Fruit fly (Drosophila melanogaster): ENCODE measurements around the gene CG1582.

The CG1582 gene

dm6 chrX:10865580-10866331 lies 33.3 kb downstream of the CG1582 start (continued):
- TF ChIP-seq CG6791 (GFP tag; IDR thresholded peaks at IDR 0.05; ENCODE audit: partially characterized antibody), result 0 out of 3 replicates have a peak, but pooled peaks have one; percentile 5
- no peak for TF ChIP-seq HmgZ (tag; optimal IDR thresholded peaks at IDR 0.05)
- peak; percentile 31 for TF ChIP-seq CG8290 (GFP tag; optimal IDR thresholded peaks at IDR 0.05)
- TF ChIP-seq CG8290 (tag; optimal IDR thresholded peaks at IDR 0.05), result peak in 1 of 2 experiments; percentile 13
- no peak for TF ChIP-seq lilli (GFP tag; optimal IDR thresholded peaks at IDR 0.05)
- TF ChIP-seq wdn (GFP tag; IDR thresholded peaks at IDR 0.05), result peak; percentile 36; the same call in 1 of the 2 replicates
- TF ChIP-seq Taf1 (GFP tag; IDR thresholded peaks at IDR 0.05), result no peak
- no peak for TF ChIP-seq CG1602 (GFP tag; optimal IDR thresholded peaks at IDR 0.05)
- TF ChIP-seq zen (tag; optimal IDR thresholded peaks at IDR 0.05), result no peak
- peak; percentile 85 for TF ChIP-seq CG1832 (GFP tag; optimal IDR thresholded peaks at IDR 0.05)
- no peak for TF ChIP-seq CG5245 (GFP tag; optimal IDR thresholded peaks at IDR 0.05)
- TF ChIP-seq Trl (optimal IDR thresholded peaks at IDR 0.05), result no peak
- no peak for TF ChIP-seq Trl (GFP tag; optimal IDR thresholded peaks at IDR 0.05)
- no peak for TF ChIP-seq stc (GFP tag; IDR thresholded peaks at IDR 0.05)
- peak; percentile 62 for TF ChIP-seq pfk (GFP tag; optimal IDR thresholded peaks at IDR 0.05)
- no peak for TF ChIP-seq MTF-1 (GFP tag; optimal IDR thresholded peaks at IDR 0.05; ENCODE audit: borderline replicate concordance)
- TF ChIP-seq CG14667 (GFP tag; IDR thresholded peaks at IDR 0.05), result no peak
- no peak for TF ChIP-seq HLH54F (GFP tag; optimal IDR thresholded peaks at IDR 0.05)
- no peak for TF ChIP-seq Sry-δ (GFP tag; optimal IDR thresholded peaks at IDR 0.05)
- TF ChIP-seq CG18764 (GFP tag; optimal IDR thresholded peaks at IDR 0.05), result no peak
- no peak for TF ChIP-seq CG6813 (GFP tag; optimal IDR thresholded peaks at IDR 0.05)
- no peak for TF ChIP-seq ac (GFP tag; optimal IDR thresholded peaks at IDR 0.05)
- no peak for TF ChIP-seq CG14710 (tag; optimal IDR thresholded peaks at IDR 0.05)
- TF ChIP-seq bigmax (GFP tag; optimal IDR thresholded peaks at IDR 0.05), result peak; percentile 74

DNA sequence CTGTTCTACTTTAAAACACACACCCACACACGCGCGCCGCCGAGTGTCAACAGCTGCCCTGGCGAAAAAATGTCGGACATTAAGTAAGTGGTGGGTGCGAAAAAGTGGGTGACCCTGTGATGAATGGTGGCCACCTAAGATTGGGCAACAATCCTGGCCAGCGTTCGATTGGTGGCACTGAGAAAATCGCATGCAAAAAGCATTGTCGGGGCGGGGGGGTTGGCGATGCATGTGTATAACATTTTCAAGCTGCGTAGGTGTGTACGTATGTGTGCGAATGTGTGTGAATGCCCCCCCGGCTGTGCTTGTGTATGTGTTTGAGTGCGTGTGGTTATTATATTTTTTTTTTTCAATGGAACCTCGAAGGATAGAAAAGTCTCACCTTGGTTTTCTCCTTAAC lies 41.2 kb downstream of the CG1582 start:
- TF ChIP-seq ewg (GFP tag; optimal IDR thresholded peaks at IDR 0.05) (no peak), PHDP (tag; optimal IDR thresholded peaks at IDR 0.05) (no peak), CG3163 (GFP tag; optimal IDR thresholded peaks at IDR 0.05) (no peak), ap (GFP tag; IDR thresholded peaks at IDR 0.05) (no peak), bsh (GFP tag; optimal IDR thresholded peaks at IDR 0.05) (no peak), Sry-β (GFP tag; optimal IDR thresholded peaks at IDR 0.05) (no peak), ttk (GFP tag; IDR thresholded peaks at IDR 0.05) (no peak), CG11723 (GFP tag; optimal IDR thresholded peaks at IDR 0.05) (no peak), E2f2 (GFP tag; IDR thresholded peaks at IDR 0.05) (no peak), crc (GFP tag; optimal IDR thresholded peaks at IDR 0.05) (no peak), CG18764 (GFP tag; optimal IDR thresholded peaks at IDR 0.05) (no peak), TFAM (GFP tag; optimal IDR thresholded peaks at IDR 0.05) (no peak), fd3F (GFP tag; optimal IDR thresholded peaks at IDR 0.05) (no peak), Nf-YC (tag; optimal IDR thresholded peaks at IDR 0.05) (no peak), Lpt (GFP tag; optimal IDR thresholded peaks at IDR 0.05) (no peak), Pdp1 (GFP tag; optimal IDR thresholded peaks at IDR 0.05) (peak in 1 of 2 experiments; percentile 18), MESR4 (GFP tag; optimal IDR thresholded peaks at IDR 0.05) (peak; percentile 81), YL-1 (GFP tag; optimal IDR thresholded peaks at IDR 0.05) (peak; percentile 62), dm (GFP tag; optimal IDR thresholded peaks at IDR 0.05) (no peak), grn (GFP tag; optimal IDR thresholded peaks at IDR 0.05) (no peak), CG12942 (GFP tag; optimal IDR thresholded peaks at IDR 0.05) (no peak), sna (GFP tag; IDR thresholded peaks at IDR 0.05; ENCODE audit: partially characterized antibody) (no peak), sd (tag; optimal IDR thresholded peaks at IDR 0.05) (peak; percentile 14), aop (GFP tag; IDR thresholded peaks at IDR 0.05) (no peak), wdn (GFP tag; IDR thresholded peaks at IDR 0.05) (no peak), Dp (GFP tag; optimal IDR thresholded peaks at IDR 0.05) (no peak), cg (GFP tag; optimal IDR thresholded peaks at IDR 0.05) (peak; percentile 96), Ada2b (GFP tag; IDR thresholded peaks at IDR 0.05) (no peak), wor (GFP tag; IDR thresholded peaks at IDR 0.05) (no peak)

Data from whole organism, embryonic.